Worm (Caenorhabditis elegans): Measurements from ENCODE around the gene C07G2.5.

DNA sequence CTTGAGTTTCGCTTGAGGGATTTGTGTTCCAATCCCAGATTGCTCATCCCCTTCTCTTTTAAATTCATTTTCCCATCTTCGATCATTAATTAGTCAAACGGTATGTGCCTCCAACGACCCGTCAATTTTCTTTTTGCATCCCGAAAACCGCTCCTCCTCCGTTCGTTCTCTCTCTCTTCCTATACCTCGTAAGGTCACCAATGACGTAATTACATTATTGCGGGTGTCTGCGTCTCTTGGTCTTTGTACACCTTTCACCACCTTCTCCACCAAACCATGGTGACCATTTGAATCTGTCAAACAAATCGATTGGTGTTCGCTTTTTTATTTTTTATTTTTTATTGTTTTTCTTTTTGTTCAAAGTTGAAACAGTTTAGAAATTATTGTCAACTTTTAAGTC is 16.3 kb upstream of the C07G2.5 start:
- no peak for TF ChIP-seq snpc-4 (tag; optimal IDR thresholded peaks at IDR 0.05)
- no peak for TF ChIP-seq fos-1 (tag; optimal IDR thresholded peaks at IDR 0.05)
- no peak for TF ChIP-seq nhr-11 (tag; optimal IDR thresholded peaks at IDR 0.05)
- no peak for TF ChIP-seq pqm-1 (tag; optimal IDR thresholded peaks at IDR 0.05)
- TF ChIP-seq nhr-76 (tag; optimal IDR thresholded peaks at IDR 0.05): no peak
- TF ChIP-seq daf-12 (tag; optimal IDR thresholded peaks at IDR 0.05): no peak

Data from whole organism, L4 larva.